Worm (Caenorhabditis elegans) whole organism, young adult: ENCODE results near the gene actl-1.

Experiments
- C06A6.2 ChIP-seq: fragments of 200-800 bp; sonication (Bioruptor generic); conservative IDR thresholded peaks from 2 replicates; pipeline ENCODE4 v1.3.6; 2022; ENCODE audit warnings: missing genetic modification characterization, missing compliant biosample characterization
- D2030.7 ChIP-seq: fragments of 200-800 bp; sonication (Bioruptor generic); IDR thresholded peaks from 2 replicates; pipeline ENCODE4 v1.3.6; 2022; ENCODE audit warnings: missing genetic modification reagents, missing genetic modification characterization, missing compliant biosample characterization
- F39B2.1 ChIP-seq: fragments of 200-800 bp; sonication (Bioruptor generic); IDR thresholded peaks from 2 replicates; pipeline ENCODE4 v1.3.6; 2022; ENCODE audit warnings: missing genetic modification reagents, missing genetic modification characterization, missing compliant biosample characterization
- F55B11.4 ChIP-seq: sonication (generic microtip); optimal IDR thresholded peaks from 2 replicates; lab custom pipeline; 2016; ENCODE audit warnings: missing compliant biosample characterization, missing genetic modification characterization, borderline replicate concordance; ENCODE audit not compliant: insufficient read depth
- F57A8.1 ChIP-seq: fragments of 200-800 bp; sonication (Bioruptor generic); optimal IDR thresholded peaks from 2 replicates; lab custom pipeline; 2018; ENCODE audit warnings: mild to moderate bottlenecking, missing genetic modification characterization, moderate library complexity, missing compliant biosample characterization
- K12H6.12 ChIP-seq: fragments of 200-800 bp; sonication (Bioruptor generic); optimal IDR thresholded peaks from 2 replicates; lab custom pipeline; 2018; ENCODE audit warnings: mild to moderate bottlenecking, missing genetic modification characterization, missing compliant biosample characterization
- T07F8.4 ChIP-seq: sonication (generic microtip); optimal IDR thresholded peaks from 2 replicates; lab custom pipeline; 2016; ENCODE audit warnings: mild to moderate bottlenecking, missing genetic modification characterization, moderate library complexity, missing compliant biosample characterization
- Y53G8AR.9 ChIP-seq: fragments of 200-800 bp; sonication (Bioruptor generic); conservative IDR thresholded peaks from 2 replicates; pipeline ENCODE4 v1.3.6; 2022; ENCODE audit warnings: missing genetic modification reagents, missing genetic modification characterization, missing compliant biosample characterization
- Y56A3A.18 ChIP-seq: fragments of 200-800 bp; sonication (Bioruptor generic); IDR thresholded peaks from 2 replicates; pipeline ENCODE4 v1.3.6; 2022; ENCODE audit warnings: missing genetic modification reagents, missing genetic modification characterization, missing compliant biosample characterization
- Y95B8A.8 ChIP-seq: fragments of 200-800 bp; sonication (Bioruptor generic); IDR thresholded peaks from 2 replicates; pipeline ENCODE4 v1.3.6; 2022; ENCODE audit warnings: missing genetic modification reagents, missing genetic modification characterization, missing compliant biosample characterization
- akir-1 ChIP-seq: fragments of 200-800 bp; sonication (Bioruptor generic); optimal IDR thresholded peaks from 2 replicates; lab custom pipeline; 2018; ENCODE audit warnings: mild to moderate bottlenecking, missing genetic modification characterization, moderate library complexity, missing compliant biosample characterization
- attf-3 ChIP-seq: fragments of 200-800 bp; sonication (Bioruptor generic); conservative IDR thresholded peaks from 2 replicates; pipeline ENCODE4 v1.3.6; 2022; ENCODE audit warnings: missing genetic modification reagents, missing genetic modification characterization, missing compliant biosample characterization
- attf-6 ChIP-seq: fragments of 200-800 bp; sonication (Bioruptor generic); IDR thresholded peaks from 2 replicates; pipeline ENCODE4 v1.3.6; 2022; ENCODE audit warnings: missing genetic modification reagents, missing genetic modification characterization, missing compliant biosample characterization
- bed-1 ChIP-seq: fragments of 200-800 bp; sonication (Bioruptor generic); IDR thresholded peaks from 2 replicates; pipeline ENCODE4 v1.3.6; 2022; ENCODE audit warnings: missing genetic modification reagents, missing genetic modification characterization, missing compliant biosample characterization
- bed-2 ChIP-seq: fragments of 200-800 bp; sonication (Bioruptor generic); IDR thresholded peaks from 2 replicates; pipeline ENCODE4 v1.3.6; 2022; ENCODE audit warnings: missing genetic modification reagents, missing genetic modification characterization, missing compliant biosample characterization
- cebp-2 ChIP-seq: fragments of 200-800 bp; sonication (Bioruptor generic); IDR thresholded peaks from 2 replicates; pipeline ENCODE4 v1.3.6; 2022; ENCODE audit warnings: missing genetic modification characterization, missing compliant biosample characterization
- ceh-40 ChIP-seq: fragments of 200-800 bp; sonication (Bioruptor generic); IDR thresholded peaks from 2 replicates; pipeline ENCODE4 v1.3.6; 2022; ENCODE audit warnings: missing genetic modification characterization, missing compliant biosample characterization
- ceh-58 ChIP-seq: fragments of 200-800 bp; sonication (Bioruptor generic); IDR thresholded peaks from 2 replicates; pipeline ENCODE4 v1.3.6; 2022; ENCODE audit warnings: missing genetic modification characterization, missing compliant biosample characterization
- ceh-79 ChIP-seq: sonication (generic microtip); optimal IDR thresholded peaks from 2 replicates; lab custom pipeline; 2017; ENCODE audit warnings: mild to moderate bottlenecking, missing genetic modification characterization, missing compliant biosample characterization
- chd-7 ChIP-seq: sonication (generic microtip); optimal IDR thresholded peaks from 2 replicates; lab custom pipeline; 2016; ENCODE audit warnings: mild to moderate bottlenecking, missing genetic modification characterization, moderate library complexity, missing compliant biosample characterization
- efl-1 ChIP-seq: fragments of 150-350 bp; optimal IDR thresholded peaks from 2 replicates; lab custom pipeline; 2014; ENCODE audit warnings: missing biosample characterization, missing genetic modification reagents, missing genetic modification characterization
- egl-18 ChIP-seq: fragments of 200-800 bp; sonication (Bioruptor generic); IDR thresholded peaks from 2 replicates; pipeline ENCODE4 v1.3.6; 2022; ENCODE audit warnings: missing genetic modification reagents, missing genetic modification characterization, missing compliant biosample characterization
- fkh-3 ChIP-seq: sonication (generic microtip); optimal IDR thresholded peaks from 2 replicates; lab custom pipeline; 2016; ENCODE audit warnings: mild to moderate bottlenecking, missing genetic modification characterization, missing compliant biosample characterization
- hlh-26 ChIP-seq: fragments of 200-800 bp; sonication (Bioruptor generic); conservative IDR thresholded peaks from 2 replicates; pipeline ENCODE4 v1.3.6; 2022; ENCODE audit warnings: missing genetic modification reagents, missing genetic modification characterization, missing compliant biosample characterization
- hmg-1.2 ChIP-seq: fragments of 200-800 bp; sonication (Bioruptor generic); IDR thresholded peaks from 2 replicates; pipeline ENCODE4 v1.3.6; 2022; ENCODE audit warnings: missing genetic modification reagents, missing genetic modification characterization, missing compliant biosample characterization
- hsf-1 ChIP-seq: fragments of 200-800 bp; sonication (Bioruptor generic); IDR thresholded peaks from 2 replicates; pipeline ENCODE4 v1.3.6; 2022; ENCODE audit warnings: missing genetic modification reagents, missing genetic modification characterization, missing compliant biosample characterization
- lag-1 ChIP-seq: fragments of 200-800 bp; sonication (Bioruptor generic); IDR thresholded peaks from 2 replicates; pipeline ENCODE4 v1.3.6; 2022; ENCODE audit warnings: missing genetic modification reagents, missing genetic modification characterization, missing compliant biosample characterization
- let-526 ChIP-seq: fragments of 200-800 bp; sonication (Bioruptor generic); IDR thresholded peaks from 2 replicates; pipeline ENCODE4 v1.3.6; 2022; ENCODE audit warnings: missing genetic modification reagents, missing genetic modification characterization, missing compliant biosample characterization
- let-607 ChIP-seq, 2 experiments: fragments of 200-800 bp in 1 of 2; sonication (Bioruptor generic) in 1 of 2; sonication (generic microtip) in 1 of 2; optimal IDR thresholded peaks; 2 replicates each; lab custom pipeline; 2016 to 2018; ENCODE audit warnings: mild to moderate bottlenecking in 2 of 2, missing compliant biosample characterization in 2 of 2, missing genetic modification characterization in 2 of 2, moderate library complexity in 2 of 2, missing genotype in 1 of 2
- lin-26 ChIP-seq: fragments of 200-800 bp; sonication (Bioruptor generic); IDR thresholded peaks from 2 replicates; pipeline ENCODE4 v1.3.6; 2022; ENCODE audit warnings: missing genetic modification reagents, missing genetic modification characterization, missing compliant biosample characterization
- lin-54 ChIP-seq: fragments of 200-800 bp; sonication (Bioruptor generic); optimal IDR thresholded peaks from 2 replicates; lab custom pipeline; 2018; ENCODE audit warnings: mild to moderate bottlenecking, missing genetic modification characterization, missing compliant biosample characterization
- lir-1 ChIP-seq: fragments of 200-800 bp; sonication (Bioruptor generic); conservative IDR thresholded peaks from 2 replicates; pipeline ENCODE4 v1.3.6; 2022; ENCODE audit warnings: missing genetic modification reagents, missing genetic modification characterization, missing compliant biosample characterization
- lsy-27 ChIP-seq: sonication (generic microtip); optimal IDR thresholded peaks from 2 replicates; lab custom pipeline; 2017; ENCODE audit warnings: missing genetic modification characterization, mild to moderate bottlenecking, missing compliant biosample characterization, antibody characterized with exemption, missing genotype, borderline replicate concordance; ENCODE audit not compliant: insufficient read depth
- madf-6 ChIP-seq: fragments of 200-800 bp; sonication (Bioruptor generic); IDR thresholded peaks from 2 replicates; pipeline ENCODE4 v1.3.6; 2022; ENCODE audit warnings: missing genetic modification reagents, missing genetic modification characterization, missing compliant biosample characterization
- madf-8 ChIP-seq: fragments of 200-800 bp; sonication (Bioruptor generic); conservative IDR thresholded peaks from 2 replicates; pipeline ENCODE4 v1.3.6; 2022; ENCODE audit warnings: missing genetic modification reagents, missing genetic modification characterization, missing compliant biosample characterization
- mes-4 ChIP-seq: sonication (generic microtip); optimal IDR thresholded peaks from 2 replicates; lab custom pipeline; 2016; ENCODE audit warnings: missing genotype, missing genetic modification characterization, missing compliant biosample characterization
- mxl-1 ChIP-seq: sonication (generic microtip); optimal IDR thresholded peaks from 2 replicates; lab custom pipeline; 2016; ENCODE audit warnings: missing genetic modification characterization, missing compliant biosample characterization
- nfya-1 ChIP-seq: sonication (generic microtip); optimal IDR thresholded peaks from 2 replicates; lab custom pipeline; 2017; ENCODE audit warnings: antibody characterized with exemption, missing compliant biosample characterization, missing genetic modification characterization, borderline replicate concordance; ENCODE audit not compliant: insufficient read depth
- nfya-2 ChIP-seq: fragments of 200-800 bp; sonication (Bioruptor generic); IDR thresholded peaks from 2 replicates; pipeline ENCODE4 v1.3.6; 2022; ENCODE audit warnings: missing genetic modification reagents, missing genetic modification characterization, missing compliant biosample characterization
- nfyb-1 ChIP-seq: fragments of 200-800 bp; sonication (Bioruptor generic); IDR thresholded peaks from 2 replicates; pipeline ENCODE4 v1.3.6; 2022; ENCODE audit warnings: missing genetic modification reagents, missing genetic modification characterization, missing compliant biosample characterization
- pbrm-1 ChIP-seq: fragments of 200-800 bp; sonication (Bioruptor generic); IDR thresholded peaks from 2 replicates; pipeline ENCODE4 v1.3.6; 2022; ENCODE audit warnings: missing genetic modification reagents, missing genetic modification characterization, missing compliant biosample characterization
- sdz-38 ChIP-seq: sonication (generic microtip); optimal IDR thresholded peaks from 2 replicates; lab custom pipeline; 2016; ENCODE audit warnings: missing genotype, missing genetic modification characterization, missing compliant biosample characterization
- snpc-1.3 ChIP-seq: sonication (generic microtip); optimal IDR thresholded peaks from 2 replicates; lab custom pipeline; 2017; ENCODE audit warnings: missing genetic modification characterization, mild to moderate bottlenecking, missing compliant biosample characterization, antibody characterized with exemption, moderate library complexity, missing genotype, missing genetic modification reagents; ENCODE audit not compliant: insufficient read depth
- somi-1 ChIP-seq: fragments of 200-800 bp; sonication (Bioruptor generic); optimal IDR thresholded peaks from 2 replicates; lab custom pipeline; 2018; ENCODE audit warnings: mild to moderate bottlenecking, missing genetic modification characterization, missing compliant biosample characterization
- unc-62 ChIP-seq: fragments of 150-350 bp; optimal IDR thresholded peaks from 2 replicates; lab custom pipeline; 2014; ENCODE audit warnings: missing biosample characterization, missing genetic modification reagents, missing genetic modification characterization
- zfh-2 ChIP-seq: fragments of 200-800 bp; sonication (Bioruptor generic); conservative IDR thresholded peaks from 2 replicates; pipeline ENCODE4 v1.3.6; 2022; ENCODE audit warnings: missing genetic modification reagents, missing genetic modification characterization, missing compliant biosample characterization
- ztf-28 ChIP-seq: fragments of 200-800 bp; sonication (Bioruptor generic); IDR thresholded peaks from 2 replicates; pipeline ENCODE4 v1.3.6; 2022; ENCODE audit warnings: missing genetic modification reagents, missing genetic modification characterization, missing compliant biosample characterization
- ztf-6 ChIP-seq: fragments of 200-800 bp; sonication (Bioruptor generic); IDR thresholded peaks from 2 replicates; pipeline ENCODE4 v1.3.6; 2022; ENCODE audit warnings: missing genetic modification reagents, missing genetic modification characterization, missing compliant biosample characterization

The actl-1 gene

DNA sequence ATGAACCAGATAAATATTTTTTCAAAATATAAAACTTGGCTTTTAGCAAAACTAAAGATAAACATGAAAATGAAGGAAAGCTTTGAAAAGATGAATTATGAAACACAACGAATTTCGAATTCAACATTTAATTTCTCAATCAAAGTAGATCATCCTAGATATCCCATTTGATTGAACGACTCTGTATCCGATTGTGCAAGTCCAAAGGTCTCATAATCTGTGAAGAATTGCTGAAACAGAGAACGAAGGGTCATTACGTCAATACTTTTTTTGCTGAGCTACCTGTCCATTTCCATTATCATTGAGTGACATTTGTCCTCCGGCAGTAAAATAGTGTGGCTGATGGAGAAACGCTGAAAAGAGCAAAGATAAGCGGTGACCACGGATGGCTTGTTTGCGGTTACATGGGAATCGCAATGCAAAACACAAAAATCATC lies 23.0 kb upstream of the actl-1 start (continued):
- TF ChIP-seq Y95B8A.8 (GFP tag; lab: Robert Waterston, UW) (peak; percentile 78; the same call in 1 of the 2 replicates), nfyb-1 (GFP tag; lab: Robert Waterston, UW) (peak; percentile 90), F57A8.1 (no peak), ceh-58 (no peak), nfya-2 (GFP tag; lab: Robert Waterston, UW) (0 out of 2 replicates have a peak, but pooled peaks have one; percentile 57), cebp-2 (0 out of 2 replicates have a peak, but pooled peaks have one; percentile 81), ztf-6 (no peak), hlh-26 (GFP tag; lab: Robert Waterston, UW) (no peak), mxl-1 (no peak), unc-62 (GFP tag; lab: Kevin White, UChicago) (peak; percentile 66), madf-8 (GFP tag; lab: Robert Waterston, UW) (no peak), attf-3 (GFP tag; lab: Robert Waterston, UW) (no peak), C06A6.2 (GFP tag; lab: Robert Waterston, UW) (peak; percentile 38; the same call in 1 of the 2 replicates), hmg-1.2 (GFP tag; lab: Robert Waterston, UW) (peak; percentile 35; the same call in 1 of the 2 replicates), akir-1 (GFP tag; lab: Kevin White, UChicago) (no peak), lin-54 (peak; percentile 47), let-526 (GFP tag; lab: Robert Waterston, UW) (no peak), mes-4 (tag; lab: Kevin White, UChicago) (no peak), sdz-38 (no peak), T07F8.4 (tag; lab: Kevin White, UChicago) (no peak), ztf-28 (GFP tag; lab: Robert Waterston, UW) (no peak), lin-26 (no peak), nfya-1 (tag; lab: Kevin White, UChicago) (no peak), bed-1 (GFP tag; lab: Robert Waterston, UW) (no peak), egl-18 (no peak), pbrm-1 (GFP tag; lab: Robert Waterston, UW) (peak; percentile 45), fkh-3 (tag; lab: Kevin White, UChicago) (peak; percentile 86), chd-7 (tag; lab: Kevin White, UChicago) (peak; percentile 87), Y53G8AR.9 (peak; percentile 92), ceh-79 (tag; lab: Kevin White, UChicago) (no peak), hsf-1 (GFP tag; lab: Robert Waterston, UW) (peak; percentile 36; the same call in 1 of the 2 replicates), somi-1 (GFP tag; lab: Kevin White, UChicago) (no peak), snpc-1.3 (tag; lab: Kevin White, UChicago) (no peak), F39B2.1 (GFP tag; lab: Robert Waterston, UW) (no peak), F55B11.4 (tag; lab: Kevin White, UChicago) (no peak), madf-6 (no peak), D2030.7 (GFP tag; lab: Robert Waterston, UW) (no peak), K12H6.12 (tag; lab: Kevin White, UChicago) (no peak), lsy-27 (no peak), Y56A3A.18 (peak; percentile 84), ceh-40 (GFP tag; lab: Robert Waterston, UW) (no peak), efl-1 (no peak), bed-2 (no peak), attf-6 (no peak), let-607 (tag; optimal IDR thresholded peaks at IDR 0.05; lab: Kevin White, UChicago) (peak; percentile 51 to 59), lag-1 (no peak), lir-1 (GFP tag; lab: Robert Waterston, UW) (no peak), zfh-2 (GFP tag; lab: Robert Waterston, UW) (no peak)
